Fruit fly (Drosophila melanogaster): ENCODE measurements around the gene Dab.

Gene Dab

DNA sequence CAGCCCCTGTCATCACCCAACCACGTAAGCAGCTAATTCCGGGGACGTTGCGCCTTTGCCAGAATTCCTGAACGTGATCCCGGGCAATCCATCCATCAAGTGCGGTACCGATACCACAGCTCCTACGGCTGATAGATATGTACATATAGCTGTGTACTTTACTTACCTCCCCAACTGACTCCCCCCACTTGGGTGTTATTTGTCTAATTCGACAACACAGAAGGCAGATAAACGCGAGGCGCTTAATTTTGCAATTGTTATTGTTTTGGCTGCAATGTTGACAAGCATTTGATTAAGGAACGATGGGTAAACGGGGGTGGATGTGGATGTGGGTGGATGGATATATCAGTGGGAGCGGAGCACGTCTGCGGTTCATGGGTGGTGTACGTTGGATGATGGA lies 41.7 kb upstream of the Dab start (continued):
- TF ChIP-seq CG10979 (tag; optimal IDR thresholded peaks at IDR 0.05), result no peak
- TF ChIP-seq Side (GFP tag; optimal IDR thresholded peaks at IDR 0.05), result no peak
- no peak for TF ChIP-seq Mes4 (GFP tag; optimal IDR thresholded peaks at IDR 0.05)
- TF ChIP-seq YL-1 (GFP tag; optimal IDR thresholded peaks at IDR 0.05), result no peak
- TF ChIP-seq ato (GFP tag; IDR thresholded peaks at IDR 0.05; ENCODE audit: partially characterized antibody), result no peak
- peak; percentile 23; the same call in 1 of the 2 replicates for TF ChIP-seq CG14014 (GFP tag; IDR thresholded peaks at IDR 0.05)
- no peak for TF ChIP-seq CG17829 (tag; optimal IDR thresholded peaks at IDR 0.05)
- TF ChIP-seq CG3995 (GFP tag; optimal IDR thresholded peaks at IDR 0.05), result no peak
- peak; percentile 83 for TF ChIP-seq Med (GFP tag)
- TF ChIP-seq CG12219 (GFP tag; optimal IDR thresholded peaks at IDR 0.05), result peak; percentile 5
- no peak for TF ChIP-seq CG9727 (GFP tag; optimal IDR thresholded peaks at IDR 0.05)
- no peak for TF ChIP-seq CG13287 (GFP tag; IDR thresholded peaks at IDR 0.05; ENCODE audit: partially characterized antibody)
- TF ChIP-seq sens-2 (GFP tag; IDR thresholded peaks at IDR 0.05), result no peak
- no peak for TF ChIP-seq Six4 (GFP tag; optimal IDR thresholded peaks at IDR 0.05)
- TF ChIP-seq CG13296 (GFP tag; optimal IDR thresholded peaks at IDR 0.05), result peak; percentile 19
- peak; percentile 10 for TF ChIP-seq pho (GFP tag; optimal IDR thresholded peaks at IDR 0.05)
- TF ChIP-seq CG3838 (GFP tag; optimal IDR thresholded peaks at IDR 0.05), result no peak
- no peak for TF ChIP-seq hb (GFP tag; IDR thresholded peaks at IDR 0.05; ENCODE audit: partially characterized antibody)
- no peak for TF ChIP-seq CG9932 (GFP tag; IDR thresholded peaks at IDR 0.05)
- TF ChIP-seq cwo (GFP tag; optimal IDR thresholded peaks at IDR 0.05), result peak; percentile 28
- TF ChIP-seq ems (GFP tag; optimal IDR thresholded peaks at IDR 0.05), result no peak
- no peak for TF ChIP-seq CG16815 (GFP tag; optimal IDR thresholded peaks at IDR 0.05)
- TF ChIP-seq crol (GFP tag; IDR thresholded peaks at IDR 0.05), result peak; percentile 48; the same call in 1 of the 2 replicates
- peak; percentile 21 for TF ChIP-seq CG10209 (GFP tag; optimal IDR thresholded peaks at IDR 0.05)
- TF ChIP-seq TFAM (GFP tag; optimal IDR thresholded peaks at IDR 0.05), result no peak
- TF ChIP-seq CG15514 (GFP tag; optimal IDR thresholded peaks at IDR 0.05), result peak; percentile 35
- TF ChIP-seq bbx (GFP tag; IDR thresholded peaks at IDR 0.05; ENCODE audit: partially characterized antibody), result no peak
- TF ChIP-seq CG31224 (GFP tag; IDR thresholded peaks at IDR 0.05), result no peak
- no peak for TF ChIP-seq Kr (GFP tag; optimal IDR thresholded peaks at IDR 0.05)
- 0 out of 2 replicates have a peak, but pooled peaks have one; percentile 54 for TF ChIP-seq chm (GFP tag; IDR thresholded peaks at IDR 0.05)
- TF ChIP-seq gcm2 (GFP tag; optimal IDR thresholded peaks at IDR 0.05), result no peak
- TF ChIP-seq CG7987 (GFP tag; optimal IDR thresholded peaks at IDR 0.05), result peak; percentile 35
- TF ChIP-seq CG15073 (GFP tag; optimal IDR thresholded peaks at IDR 0.05), result no peak
- no peak for TF ChIP-seq onecut (GFP tag; IDR thresholded peaks at IDR 0.05)
- TF ChIP-seq Hr3 (GFP tag; optimal IDR thresholded peaks at IDR 0.05), result no peak
- TF ChIP-seq Fer1 (GFP tag; optimal IDR thresholded peaks at IDR 0.05), result peak; percentile 49
- TF ChIP-seq CG10543 (GFP tag; optimal IDR thresholded peaks at IDR 0.05), result peak; percentile 59
- TF ChIP-seq cas (GFP tag; IDR thresholded peaks at IDR 0.05), result no peak
- TF ChIP-seq CG14965 (GFP tag; optimal IDR thresholded peaks at IDR 0.05; ENCODE audit: borderline replicate concordance), result no peak
- 0 out of 3 replicates have a peak, but pooled peaks have one; percentile 26 for TF ChIP-seq ci (GFP tag; IDR thresholded peaks at IDR 0.05)
- TF ChIP-seq kni (GFP tag; optimal IDR thresholded peaks at IDR 0.05), result no peak
- TF ChIP-seq wek (GFP tag; optimal IDR thresholded peaks at IDR 0.05), result peak; percentile 20
- TF ChIP-seq so (GFP tag; IDR thresholded peaks at IDR 0.05), result peak; percentile 37; the same call in 1 of the 3 replicates
- no peak for TF ChIP-seq Elba2 (GFP tag; optimal IDR thresholded peaks at IDR 0.05)
- no peak for TF ChIP-seq CG2129 (GFP tag; IDR thresholded peaks at IDR 0.05; ENCODE audit: partially characterized antibody)
- no peak for TF ChIP-seq B-H1 (GFP tag; IDR thresholded peaks at IDR 0.05)
- no peak for TF ChIP-seq NfI (GFP tag; optimal IDR thresholded peaks at IDR 0.05)
- TF ChIP-seq luna (GFP tag; optimal IDR thresholded peaks at IDR 0.05), result no peak
- no peak for TF ChIP-seq trh (GFP tag; optimal IDR thresholded peaks at IDR 0.05)
- no peak for TF ChIP-seq CG18476 (GFP tag; optimal IDR thresholded peaks at IDR 0.05)
- TF ChIP-seq CG9817 (tag; optimal IDR thresholded peaks at IDR 0.05), result no peak
